Worm (Caenorhabditis elegans) whole organism, L3 larva: ENCODE measurements around the gene ins-23.

Experiments
- ama-1 ChIP-seq: fragments of 150-350 bp; optimal IDR thresholded peaks from 2 replicates; lab custom pipeline; 2018
- daf-12 ChIP-seq: fragments of 150-350 bp; optimal IDR thresholded peaks from 2 replicates; lab custom pipeline; 2014; ENCODE audit warnings: missing biosample characterization, missing genetic modification reagents, missing genetic modification characterization
- nhr-237 ChIP-seq: fragments of 150-350 bp; optimal IDR thresholded peaks from 2 replicates; lab custom pipeline; 2014; ENCODE audit warnings: missing biosample characterization, missing genetic modification characterization
- snpc-4 ChIP-seq: fragments of 150-350 bp; optimal IDR thresholded peaks from 2 replicates; lab custom pipeline; 2014; ENCODE audit warnings: missing biosample characterization, missing genetic modification characterization
- tbx-2 ChIP-seq: sonication (generic microtip); optimal IDR thresholded peaks from 2 replicates; lab custom pipeline; 2016; ENCODE audit warnings: mild to moderate bottlenecking, missing genetic modification characterization, missing compliant biosample characterization
- unc-62 ChIP-seq: fragments of 150-350 bp; sonication (generic microtip); optimal IDR thresholded peaks from 4 replicates; lab custom pipeline; 2014; ENCODE audit warnings: missing biosample characterization, missing genetic modification reagents, missing genetic modification characterization

- no peak for TF ChIP-seq nhr-237 (tag; lab: Kevin White, UChicago)
- no peak for TF ChIP-seq snpc-4 (tag; lab: Kevin White, UChicago)
- TF ChIP-seq daf-12: no peak
- no peak for TF ChIP-seq tbx-2
- no peak for TF ChIP-seq ama-1 (lab: Kevin White, UChicago)
- no peak for TF ChIP-seq unc-62
Observed at ce11 chrIII:10025989-10026388, 2.1 kb upstream of the ins-23 start, which contains the start of gene ins-22.
